Worm (Caenorhabditis elegans): Measurements from ENCODE around the gene ptc-1.

DNA sequence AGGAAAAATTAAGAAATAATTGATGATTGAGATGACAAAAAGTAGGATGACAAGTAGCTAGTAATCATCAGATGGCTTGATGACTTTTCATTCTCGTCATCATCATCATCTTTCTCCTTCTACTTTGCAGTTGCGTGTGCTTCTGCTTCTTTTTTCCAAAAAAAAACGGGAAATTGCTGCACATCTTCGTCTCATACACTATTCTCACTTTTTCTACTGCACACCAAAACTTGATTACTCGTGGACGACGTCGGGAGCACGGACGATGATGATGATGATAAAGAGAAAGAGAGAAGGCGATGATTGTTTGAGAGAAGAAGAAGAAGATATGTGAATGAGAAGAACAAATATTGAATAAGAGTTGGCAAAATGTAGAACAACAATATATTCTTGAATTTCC lies 28.1 kb downstream of the ptc-1 start:
- TF ChIP-seq R02D3.7 (tag; optimal IDR thresholded peaks at IDR 0.05) (no peak), snpc-4 (tag; optimal IDR thresholded peaks at IDR 0.05) (no peak), ceh-28 (tag; optimal IDR thresholded peaks at IDR 0.05) (no peak), skn-1 (tag; optimal IDR thresholded peaks at IDR 0.05) (no peak), nhr-237 (tag; optimal IDR thresholded peaks at IDR 0.05) (no peak), unc-62 (GFP tag; optimal IDR thresholded peaks at IDR 0.05) (no peak), fos-1 (tag; optimal IDR thresholded peaks at IDR 0.05) (no peak), elt-2 (tag; optimal IDR thresholded peaks at IDR 0.05) (no peak), ztf-4 (tag; optimal IDR thresholded peaks at IDR 0.05) (no peak), ceh-9 (tag; optimal IDR thresholded peaks at IDR 0.05) (no peak), elt-3 (tag; optimal IDR thresholded peaks at IDR 0.05) (no peak)

Data from whole organism, L3 larva.